Fruit fly (Drosophila melanogaster) whole organism, wandering third instar larva: ENCODE data around the gene Cpr67Fa2.
A peak's percentile ranks its signal among the peaks of the same experiment; 100 is the strongest.

Experiments used
- CG32264 ChIP-seq: fragments of 200-800 bp; sonication (Bioruptor generic); optimal IDR thresholded peaks from 2 replicates; lab custom pipeline; 2016; ENCODE audit warnings: missing biosample characterization, missing genetic modification characterization
- Dfd ChIP-seq: fragments of >200 bp; optimal IDR thresholded peaks from 2 replicates; lab custom pipeline; 2017; ENCODE audit warnings: missing biosample characterization, missing genetic modification characterization
- GATAd ChIP-seq: sonication (Bioruptor generic); optimal IDR thresholded peaks from 2 replicates; lab custom pipeline; 2016; ENCODE audit warnings: missing biosample characterization, missing genetic modification characterization
- Hnf4 ChIP-seq: fragments of 200-800 bp; sonication (Bioruptor generic); optimal IDR thresholded peaks from 2 replicates; lab custom pipeline; 2016; ENCODE audit warnings: missing biosample characterization, mild to moderate bottlenecking, missing genetic modification characterization
- Hr83 ChIP-seq: fragments of 200-300 bp; sonication (Bioruptor generic); optimal IDR thresholded peaks from 2 replicates; lab custom pipeline; 2016; ENCODE audit warnings: missing biosample characterization, mild to moderate bottlenecking, missing genetic modification characterization, moderate library complexity; ENCODE audit not compliant: poor library complexity, severe bottlenecking
- Mio ChIP-seq: sonication (Bioruptor generic); optimal IDR thresholded peaks from 2 replicates; lab custom pipeline; 2016; ENCODE audit warnings: missing biosample characterization, missing genetic modification characterization
- OdsH ChIP-seq: fragments of 200-800 bp; sonication (Bioruptor generic); optimal IDR thresholded peaks from 2 replicates; lab custom pipeline; 2016; ENCODE audit warnings: missing biosample characterization, mild to moderate bottlenecking, missing genetic modification characterization
- Rel ChIP-seq, 2 experiments: fragments of 200-800 bp; sonication (Bioruptor generic) in 1 of 2; optimal IDR thresholded peaks; 2 replicates in 1 of 2; 3 replicates in 1 of 2; lab custom pipeline; 2016 to 2019; ENCODE audit warnings: mild to moderate bottlenecking in 2 of 2, missing biosample characterization in 2 of 2, missing genetic modification characterization in 2 of 2, moderate library complexity in 1 of 2
- Sp1 ChIP-seq: fragments of 200-800 bp; sonication (Bioruptor generic); optimal IDR thresholded peaks from 3 replicates; lab custom pipeline; 2019; ENCODE audit warnings: missing biosample characterization, mild to moderate bottlenecking, missing genetic modification characterization, moderate library complexity
- Vsx2 ChIP-seq: fragments of 200-300, 225-300 bp; sonication (Bioruptor generic); optimal IDR thresholded peaks from 2 replicates; lab custom pipeline; 2018; ENCODE audit warnings: missing biosample characterization, missing genetic modification characterization; ENCODE audit not compliant: partially characterized antibody
- br ChIP-seq: fragments of 200-800 bp; sonication (Bioruptor generic); optimal IDR thresholded peaks from 2 replicates; lab custom pipeline; 2016; ENCODE audit warnings: missing biosample characterization, missing genetic modification characterization
- dl ChIP-seq, 2 experiments: fragments of 175-275, 200-275 bp in 1 of 2; fragments of 200-275 bp in 1 of 2; sonication (Bioruptor generic); optimal IDR thresholded peaks; lab custom pipeline; 2018; ENCODE audit warnings: mild to moderate bottlenecking in 2 of 2, missing biosample characterization in 2 of 2, missing genetic modification characterization in 2 of 2, moderate library complexity in 2 of 2; ENCODE audit not compliant: partially characterized antibody in 2 of 2, insufficient read depth in 1 of 2
- dmrt93B ChIP-seq: fragments of 200-800 bp; sonication (Bioruptor generic); optimal IDR thresholded peaks from 2 replicates; lab custom pipeline; 2018; ENCODE audit warnings: missing biosample characterization, mild to moderate bottlenecking, missing genetic modification characterization
- ey ChIP-seq: fragments of 200-800 bp; sonication (Bioruptor generic); optimal IDR thresholded peaks from 2 replicates; lab custom pipeline; 2016; ENCODE audit warnings: missing biosample characterization, missing genetic modification characterization
- foxo ChIP-seq, 2 experiments: fragments of 200-800 bp; sonication (Bioruptor generic); optimal IDR thresholded peaks; 2 replicates in 1 of 2; 3 replicates in 1 of 2; lab custom pipeline; 2016 to 2017; ENCODE audit warnings: missing biosample characterization in 2 of 2, missing genetic modification characterization in 2 of 2
- fru ChIP-seq: fragments of 200-800 bp; sonication (Bioruptor generic); optimal IDR thresholded peaks from 3 replicates; lab custom pipeline; 2016; ENCODE audit warnings: missing biosample characterization, mild to moderate bottlenecking, missing genetic modification characterization
- h ChIP-seq: fragments of 200-800 bp; sonication (Bioruptor generic); optimal IDR thresholded peaks from 3 replicates; lab custom pipeline; 2016; ENCODE audit warnings: missing biosample characterization, mild to moderate bottlenecking, missing genetic modification characterization
- sage ChIP-seq: fragments of 200-800 bp; sonication (Bioruptor generic); optimal IDR thresholded peaks from 2 replicates; lab custom pipeline; 2016; ENCODE audit warnings: missing biosample characterization, mild to moderate bottlenecking, missing genetic modification characterization
- sv ChIP-seq: fragments of 200-800 bp; sonication (Bioruptor generic); optimal IDR thresholded peaks from 3 replicates; lab custom pipeline; 2016; ENCODE audit warnings: missing biosample characterization, missing genetic modification characterization
- tai ChIP-seq: sonication (Bioruptor generic); optimal IDR thresholded peaks from 2 replicates; lab custom pipeline; 2016; ENCODE audit warnings: missing biosample characterization, missing genetic modification characterization
- usp ChIP-seq: fragments of >200 bp; optimal IDR thresholded peaks from 2 replicates; lab custom pipeline; 2017; ENCODE audit warnings: missing biosample characterization, missing genetic modification characterization
- woc ChIP-seq: sonication (Bioruptor generic); optimal IDR thresholded peaks from 2 replicates; lab custom pipeline; 2016; ENCODE audit warnings: missing biosample characterization, mild to moderate bottlenecking, missing genetic modification characterization

Cpr67Fa2 gene

dm6 chr3L:10858569-10858968, 32.9 kb upstream of the Cpr67Fa2 start:
- TF ChIP-seq GATAd (peak; percentile 33), sage (no peak)

- TF ChIP-seq ey (GFP tag; lab: Kevin White, UChicago) (no peak), Sp1 (no peak)
These were observed 31.4 kb upstream of the Cpr67Fa2 start for dm6 chr3L:10860042-10860643.

- TF ChIP-seq h (GFP tag; lab: Kevin White, UChicago) (no peak), br (GFP tag; lab: Kevin White, UChicago) (peak; percentile 24), OdsH (GFP tag; lab: Kevin White, UChicago) (no peak), CG32264 (GFP tag; lab: Kevin White, UChicago) (no peak), ey (GFP tag; lab: Kevin White, UChicago) (peak; percentile 15), Hr83 (no peak), Mio (GFP tag; lab: Kevin White, UChicago) (no peak), dmrt93B (GFP tag; lab: Kevin White, UChicago) (no peak)
These were observed 29.6 kb upstream of the Cpr67Fa2 start for dm6 chr3L:10861657-10862543.

dm6 chr3L:10862544-10863474, 28.7 kb upstream of the Cpr67Fa2 start:
- TF ChIP-seq GATAd, result no peak
- no peak for TF ChIP-seq ey (GFP tag; lab: Kevin White, UChicago)
- peak; percentile 32 for TF ChIP-seq tai (GFP tag; lab: Kevin White, UChicago)
- peak; percentile 77 for TF ChIP-seq Vsx2 (GFP tag; lab: Kevin White, UChicago)
- TF ChIP-seq dl (GFP tag; optimal IDR thresholded peaks at IDR 0.05; lab: Kevin White, UChicago; ENCODE audit: insufficient read depth in 1 of 2, partially characterized antibody in 2 of 2), result no peak
- TF ChIP-seq usp (GFP tag; lab: Kevin White, UChicago), result no peak

- TF ChIP-seq woc (GFP tag; lab: Kevin White, UChicago), result no peak
- no peak for TF ChIP-seq Hnf4 (GFP tag; lab: Kevin White, UChicago)
- no peak for TF ChIP-seq sv
- peak; percentile 22 for TF ChIP-seq fru (GFP tag; lab: Kevin White, UChicago)
- TF ChIP-seq Rel (GFP tag; optimal IDR thresholded peaks at IDR 0.05; lab: Kevin White, UChicago), result no peak
- peak; percentile 9 for TF ChIP-seq Rel (tag; optimal IDR thresholded peaks at IDR 0.05; lab: Kevin White, UChicago)
- no peak for TF ChIP-seq Dfd
- TF ChIP-seq Vsx2 (GFP tag; lab: Kevin White, UChicago), result peak; percentile 67
These were observed 27.6 kb upstream of the Cpr67Fa2 start for dm6 chr3L:10863925-10864324.

dm6 chr3L:10866633-10867379, 24.7 kb upstream of the Cpr67Fa2 start:
- no peak for TF ChIP-seq sage
- peak; percentile 3 for TF ChIP-seq OdsH (GFP tag; lab: Kevin White, UChicago)
- TF ChIP-seq foxo (GFP tag; optimal IDR thresholded peaks at IDR 0.05; lab: Kevin White, UChicago), result peak in 1 of 2 experiments; percentile 5
- TF ChIP-seq Rel (GFP tag; optimal IDR thresholded peaks at IDR 0.05; lab: Kevin White, UChicago), result no peak
- TF ChIP-seq Rel (tag; optimal IDR thresholded peaks at IDR 0.05; lab: Kevin White, UChicago), result no peak
